Fruit fly (Drosophila melanogaster) whole organism, prepupa: ENCODE results near the gene CG44325.
A peak's percentile ranks its signal among the peaks of the same experiment; 100 is the strongest.

Source experiments
- Blimp-1 ChIP-seq: fragments of 200-800 bp; sonication (Bioruptor generic); optimal IDR thresholded peaks from 3 replicates; lab custom pipeline; 2017; ENCODE audit warnings: missing biosample characterization, missing genetic modification characterization, mild to moderate bottlenecking, moderate library complexity, missing genetic modification reagents
- CG10631 ChIP-seq: fragments of 200-800 bp; sonication (Bioruptor generic); optimal IDR thresholded peaks from 2 replicates; lab custom pipeline; 2016; ENCODE audit warnings: missing biosample characterization, missing genetic modification characterization
- CG11294 ChIP-seq: fragments of 200-800 bp; sonication (Bioruptor generic); IDR thresholded peaks from 2 replicates; pipeline ENCODE4 v1.3.6; 2022; ENCODE audit warnings: missing biosample characterization, missing genetic modification characterization
- CG11762 ChIP-seq: fragments of 200-800 bp; sonication (Bioruptor generic); optimal IDR thresholded peaks from 3 replicates; lab custom pipeline; 2016; ENCODE audit warnings: missing biosample characterization, missing genetic modification characterization; ENCODE audit not compliant: insufficient read depth
- CG11902 ChIP-seq: fragments of 200-800 bp; sonication (Bioruptor generic); optimal IDR thresholded peaks from 3 replicates; lab custom pipeline; 2016; ENCODE audit warnings: missing biosample characterization, missing genetic modification characterization
- CG15336 ChIP-seq: fragments of 200-800 bp; sonication (Bioruptor generic); IDR thresholded peaks from 2 replicates; pipeline ENCODE4 v1.3.6; 2022; ENCODE audit warnings: missing biosample characterization, missing genetic modification characterization
- CG1621 ChIP-seq: fragments of 200-800 bp; sonication (Bioruptor generic); optimal IDR thresholded peaks from 3 replicates; lab custom pipeline; 2018; ENCODE audit warnings: missing biosample characterization, mild to moderate bottlenecking, missing genetic modification characterization
- CG16779 ChIP-seq: fragments of 200-800 bp; sonication (Bioruptor generic); optimal IDR thresholded peaks from 3 replicates; lab custom pipeline; 2017; ENCODE audit warnings: missing biosample characterization, mild to moderate bottlenecking, missing genetic modification characterization
- CG3032 ChIP-seq: fragments of 200-800 bp; optimal IDR thresholded peaks from 2 replicates; lab custom pipeline; 2019; ENCODE audit warnings: missing biosample characterization, mild to moderate bottlenecking, missing genetic modification characterization, moderate library complexity
- CG31627 ChIP-seq: fragments of 200-800 bp; sonication (Bioruptor generic); optimal IDR thresholded peaks from 3 replicates; lab custom pipeline; 2016; ENCODE audit warnings: missing biosample characterization, missing genetic modification characterization
- CG32006 ChIP-seq: fragments of 200-800 bp; sonication (Bioruptor generic); optimal IDR thresholded peaks from 3 replicates; lab custom pipeline; 2017; ENCODE audit warnings: missing biosample characterization, mild to moderate bottlenecking, missing genetic modification characterization
- CG34406 ChIP-seq: fragments of 200-800 bp; sonication (Bioruptor generic); optimal IDR thresholded peaks from 3 replicates; lab custom pipeline; 2016; ENCODE audit warnings: missing biosample characterization, missing genetic modification characterization
- CG3919 ChIP-seq: fragments of 200-800 bp; sonication (Bioruptor generic); optimal IDR thresholded peaks from 3 replicates; lab custom pipeline; 2016; ENCODE audit warnings: missing biosample characterization, missing genetic modification characterization
- CG4318 ChIP-seq: fragments of 200-800 bp; sonication (Bioruptor generic); optimal IDR thresholded peaks from 3 replicates; lab custom pipeline; 2017; ENCODE audit warnings: missing biosample characterization, mild to moderate bottlenecking, missing genetic modification characterization
- CG6163 ChIP-seq: fragments of 200-800 bp; sonication (Bioruptor generic); IDR thresholded peaks from 3 replicates; pipeline ENCODE4 v1.3.6; 2022; ENCODE audit warnings: missing biosample characterization, missing genetic modification characterization
- CG6276 ChIP-seq: fragments of 200-800 bp; sonication (Bioruptor generic); optimal IDR thresholded peaks from 2 replicates; lab custom pipeline; 2017; ENCODE audit warnings: missing biosample characterization, mild to moderate bottlenecking, missing genetic modification characterization
- CG6792 ChIP-seq: fragments of 200-800 bp; sonication (Bioruptor generic); optimal IDR thresholded peaks from 3 replicates; lab custom pipeline; 2016; ENCODE audit warnings: missing biosample characterization, missing genetic modification characterization
- CG6854 ChIP-seq: fragments of 200-800 bp; sonication (Bioruptor generic); optimal IDR thresholded peaks from 2 replicates; lab custom pipeline; 2017; ENCODE audit warnings: missing biosample characterization, mild to moderate bottlenecking, missing genetic modification characterization
- CG7368 ChIP-seq: fragments of 200-800 bp; sonication (Bioruptor generic); optimal IDR thresholded peaks from 3 replicates; lab custom pipeline; 2016; ENCODE audit warnings: missing biosample characterization, missing genetic modification characterization
- CG8119 ChIP-seq: fragments of 200-800 bp; sonication (Bioruptor generic); IDR thresholded peaks from 3 replicates; pipeline ENCODE4 v1.3.6; 2022; ENCODE audit warnings: missing biosample characterization, missing genetic modification characterization
- CG8319 ChIP-seq: fragments of 200-800 bp; sonication (Bioruptor generic); optimal IDR thresholded peaks from 3 replicates; lab custom pipeline; 2016; ENCODE audit warnings: missing biosample characterization, missing genetic modification characterization
- CG8632 ChIP-seq: fragments of 200-800 bp; sonication (Bioruptor generic); optimal IDR thresholded peaks from 3 replicates; lab custom pipeline; 2016; ENCODE audit warnings: missing biosample characterization, missing genetic modification characterization
- CG9139 ChIP-seq: fragments of 200-800 bp; sonication (Bioruptor generic); optimal IDR thresholded peaks from 3 replicates; lab custom pipeline; 2017; ENCODE audit warnings: missing biosample characterization, mild to moderate bottlenecking, missing genetic modification characterization
- Eip75B ChIP-seq: fragments of 200-800 bp; sonication (Bioruptor generic); optimal IDR thresholded peaks from 3 replicates; lab custom pipeline; 2016; ENCODE audit warnings: missing biosample characterization, missing genetic modification characterization
- Eip78C ChIP-seq: fragments of 200-800 bp; sonication (Bioruptor generic); peaks from one replicate; lab custom pipeline; 2016; ENCODE audit warnings: missing biosample characterization, missing genetic modification characterization
- Eip93F ChIP-seq: fragments of 200-800 bp; sonication (Bioruptor generic); optimal IDR thresholded peaks from 2 replicates; lab custom pipeline; 2016; ENCODE audit warnings: missing biosample characterization, mild to moderate bottlenecking, missing genetic modification characterization
- Ets96B ChIP-seq: fragments of 200-800 bp; optimal IDR thresholded peaks from 2 replicates; lab custom pipeline; 2019; ENCODE audit warnings: missing biosample characterization, mild to moderate bottlenecking, missing genetic modification characterization, moderate library complexity
- Gug ChIP-seq: fragments of 200-800 bp; sonication (Bioruptor generic); IDR thresholded peaks from 2 replicates; pipeline ENCODE4 v1.3.6; 2022; ENCODE audit warnings: missing biosample characterization, missing genetic modification characterization
- Hr39 ChIP-seq: fragments of 200-800 bp; sonication (Bioruptor generic); optimal IDR thresholded peaks from 2 replicates; lab custom pipeline; 2016; ENCODE audit warnings: missing biosample characterization, missing genetic modification characterization
- Hr4 ChIP-seq: fragments of 200-800 bp; sonication (Bioruptor generic); optimal IDR thresholded peaks from 3 replicates; lab custom pipeline; 2016; ENCODE audit warnings: missing biosample characterization, missing genetic modification characterization
- Lpt ChIP-seq: fragments of 200-800 bp; sonication (Bioruptor generic); optimal IDR thresholded peaks from 3 replicates; lab custom pipeline; 2016; ENCODE audit warnings: missing biosample characterization, missing genetic modification characterization
- Met ChIP-seq: fragments of 200-800 bp; sonication (Bioruptor generic); optimal IDR thresholded peaks from 3 replicates; lab custom pipeline; 2016; ENCODE audit warnings: missing biosample characterization, missing genetic modification characterization
- OdsH ChIP-seq: fragments of 200-800 bp; sonication (Bioruptor generic); optimal IDR thresholded peaks from 3 replicates; lab custom pipeline; 2016; ENCODE audit warnings: missing biosample characterization, missing genetic modification characterization
- Smox ChIP-seq: fragments of 200-800 bp; sonication (Bioruptor generic); optimal IDR thresholded peaks from 3 replicates; lab custom pipeline; 2016; ENCODE audit warnings: missing biosample characterization, missing genetic modification characterization
- Sox14 ChIP-seq: fragments of 200-800 bp; sonication (Bioruptor generic); optimal IDR thresholded peaks from 3 replicates; lab custom pipeline; 2016; ENCODE audit warnings: missing biosample characterization, missing genetic modification characterization
- Sox15 ChIP-seq: fragments of 200-800 bp; sonication (Bioruptor generic); optimal IDR thresholded peaks from 3 replicates; lab custom pipeline; 2016; ENCODE audit warnings: missing biosample characterization, missing genetic modification characterization
- achi ChIP-seq: fragments of 200-800 bp; sonication (Bioruptor generic); optimal IDR thresholded peaks from 3 replicates; lab custom pipeline; 2016; ENCODE audit warnings: missing biosample characterization, missing genetic modification characterization
- acj6 ChIP-seq: fragments of 200-800 bp; sonication (Bioruptor generic); optimal IDR thresholded peaks from 3 replicates; lab custom pipeline; 2016; ENCODE audit warnings: missing biosample characterization, missing genetic modification characterization
- dac ChIP-seq: fragments of 200-800 bp; sonication (Bioruptor generic); optimal IDR thresholded peaks from 2 replicates; lab custom pipeline; 2017; ENCODE audit warnings: missing biosample characterization, mild to moderate bottlenecking, missing genetic modification characterization
- dsx ChIP-seq: fragments of 200-800 bp; optimal IDR thresholded peaks from 3 replicates; lab custom pipeline; 2019; ENCODE audit warnings: missing biosample characterization, mild to moderate bottlenecking, missing genetic modification characterization, moderate library complexity; ENCODE audit not compliant: poor library complexity, severe bottlenecking
- eg ChIP-seq: fragments of 200-800 bp; sonication (Bioruptor generic); IDR thresholded peaks from 3 replicates; pipeline ENCODE4 v1.3.6; 2022; ENCODE audit warnings: missing biosample characterization, missing genetic modification characterization
- esn ChIP-seq: fragments of 200-800 bp; sonication (Bioruptor generic); optimal IDR thresholded peaks from 2 replicates; lab custom pipeline; 2016; ENCODE audit warnings: missing biosample characterization, mild to moderate bottlenecking, missing genetic modification characterization, moderate library complexity
- fd59A ChIP-seq: fragments of 200-800 bp; sonication (Bioruptor generic); optimal IDR thresholded peaks from 2 replicates; lab custom pipeline; 2017; ENCODE audit warnings: missing biosample characterization, mild to moderate bottlenecking, missing genetic modification characterization, missing genetic modification reagents
- fd85E ChIP-seq: fragments of 200-800 bp; sonication (Bioruptor generic); optimal IDR thresholded peaks from 3 replicates; lab custom pipeline; 2016; ENCODE audit warnings: missing biosample characterization, missing genetic modification characterization
- lz ChIP-seq: fragments of 200-800 bp; sonication (Bioruptor generic); optimal IDR thresholded peaks from 3 replicates; lab custom pipeline; 2016; ENCODE audit warnings: missing biosample characterization, missing genetic modification characterization
- net ChIP-seq: fragments of 200-800 bp; sonication (Bioruptor generic); optimal IDR thresholded peaks from 3 replicates; lab custom pipeline; 2016; ENCODE audit warnings: missing biosample characterization, missing genetic modification characterization
- pdm3 ChIP-seq: fragments of 200-800 bp; sonication (Bioruptor generic); optimal IDR thresholded peaks from 3 replicates; lab custom pipeline; 2016; ENCODE audit warnings: missing biosample characterization, missing genetic modification characterization
- salr ChIP-seq, 2 experiments: fragments of 200-800 bp; sonication (Bioruptor generic); optimal IDR thresholded peaks; 3 replicates each; lab custom pipeline; 2016 to 2018; ENCODE audit warnings: missing biosample characterization in 2 of 2, missing genetic modification characterization in 2 of 2, mild to moderate bottlenecking in 1 of 2
- spab ChIP-seq: fragments of 200-800 bp; sonication (Bioruptor generic); optimal IDR thresholded peaks from 2 replicates; lab custom pipeline; 2017; ENCODE audit warnings: missing biosample characterization, mild to moderate bottlenecking, missing genetic modification characterization, missing genetic modification reagents
- ss ChIP-seq, 2 experiments: fragments of 200-800 bp; sonication (Bioruptor generic); optimal IDR thresholded peaks; 2 replicates in 1 of 2; 3 replicates in 1 of 2; lab custom pipeline; 2017 to 2018; ENCODE audit warnings: mild to moderate bottlenecking in 2 of 2, missing biosample characterization in 2 of 2, missing genetic modification characterization in 2 of 2, moderate library complexity in 1 of 2
- topi ChIP-seq: fragments of 200-800 bp; sonication (Bioruptor generic); optimal IDR thresholded peaks from 3 replicates; lab custom pipeline; 2016; ENCODE audit warnings: missing biosample characterization, missing genetic modification characterization
- vri ChIP-seq: fragments of 200-800 bp; sonication (Bioruptor generic); optimal IDR thresholded peaks from 3 replicates; lab custom pipeline; 2016; ENCODE audit warnings: missing biosample characterization, mild to moderate bottlenecking, missing genetic modification characterization

CG44325 gene

dm6 chrX:9078263-9078662, at the start of gene CG44325:
CG44325 (minus strand) TSS chrX:9078499.
- TF ChIP-seq CG1621 (tag; lab: Kevin White, UChicago) (peak; percentile 66), CG11294 (GFP tag; lab: Robert Waterston, UW) (no peak), pdm3 (no peak), CG34406 (GFP tag; lab: Kevin White, UChicago) (no peak), CG6854 (GFP tag; lab: Kevin White, UChicago) (peak; percentile 83), Eip75B (GFP tag; lab: Kevin White, UChicago) (peak; percentile 49), vri (GFP tag; lab: Kevin White, UChicago) (peak; percentile 64), fd85E (peak; percentile 24), CG3032 (tag; lab: Kevin White, UChicago) (no peak), Eip78C (GFP tag; lab: Kevin White, UChicago) (peak; percentile 55), Hr4 (GFP tag; lab: Kevin White, UChicago) (no peak), CG6276 (no peak), Sox15 (GFP tag; lab: Kevin White, UChicago) (no peak), fd59A (GFP tag; lab: Kevin White, UChicago) (no peak), net (peak; percentile 57), CG15336 (GFP tag; lab: Robert Waterston, UW) (peak; percentile 46; the same call in 1 of the 2 replicates), salr (GFP tag; optimal IDR thresholded peaks at IDR 0.05; lab: Kevin White, UChicago) (no peak), Hr39 (GFP tag; lab: Kevin White, UChicago) (no peak), CG10631 (no peak), CG3919 (peak; percentile 59), Ets96B (tag; lab: Kevin White, UChicago) (no peak), OdsH (GFP tag; lab: Kevin White, UChicago) (no peak), acj6 (GFP tag; lab: Kevin White, UChicago) (no peak), CG8319 (GFP tag; lab: Kevin White, UChicago) (no peak), topi (GFP tag; lab: Kevin White, UChicago) (peak; percentile 50), CG6163 (GFP tag; lab: Robert Waterston, UW) (peak; percentile 74; the same call in 2 of the 3 replicates), Met (GFP tag; lab: Kevin White, UChicago) (peak; percentile 8), CG7368 (GFP tag; lab: Kevin White, UChicago) (peak; percentile 49), CG11762 (no peak), CG9139 (peak; percentile 50), Lpt (GFP tag; lab: Kevin White, UChicago) (no peak), eg (GFP tag; lab: Robert Waterston, UW) (peak; percentile 69; the same call in 2 of the 3 replicates), Blimp-1 (GFP tag; lab: Kevin White, UChicago) (peak; percentile 98), CG8632 (no peak), dac (no peak), Sox14 (peak; percentile 11), dsx (GFP tag; lab: Kevin White, UChicago) (peak; percentile 50), Gug (GFP tag; lab: Robert Waterston, UW) (no peak), lz (GFP tag; lab: Kevin White, UChicago) (no peak), CG32006 (GFP tag; lab: Kevin White, UChicago) (no peak), CG11902 (GFP tag; lab: Kevin White, UChicago) (no peak), CG6792 (GFP tag; lab: Kevin White, UChicago) (peak; percentile 4), Eip93F (GFP tag; lab: Kevin White, UChicago) (peak; percentile 19), achi (GFP tag; lab: Kevin White, UChicago) (no peak), CG8119 (GFP tag; lab: Robert Waterston, UW) (peak; percentile 29; the same call in 1 of the 3 replicates), CG4318 (GFP tag; lab: Kevin White, UChicago) (no peak), CG31627 (GFP tag; lab: Kevin White, UChicago) (no peak), Smox (GFP tag; lab: Kevin White, UChicago) (peak; percentile 17), spab (no peak), CG16779 (tag; lab: Kevin White, UChicago) (no peak), esn (GFP tag; lab: Kevin White, UChicago) (peak; percentile 44), ss (GFP tag; optimal IDR thresholded peaks at IDR 0.05; lab: Kevin White, UChicago) (peak; percentile 38 to 62)
